Worm (Caenorhabditis elegans) whole organism, midembryonic: ENCODE measurements around the gene nex-4.

Experiments
- flt-1 ChIP-seq: fragments of 200-800 bp; sonication (Bioruptor generic); IDR thresholded peaks from 2 replicates; pipeline ENCODE4 v1.3.6; 2022; ENCODE audit warnings: missing genetic modification characterization, missing compliant biosample characterization
- tab-1 ChIP-seq: fragments of 200-800 bp; sonication (Bioruptor generic); IDR thresholded peaks from 2 replicates; pipeline ENCODE4 v1.3.6; 2022; ENCODE audit warnings: missing genetic modification characterization, missing compliant biosample characterization

ce11 chrV:4901074-4901473 lies 49.8 kb downstream of the nex-4 start, which contains the start of gene ugt-67:
- TF ChIP-seq flt-1 (GFP tag; lab: Robert Waterston, UW), result no peak
- TF ChIP-seq tab-1 (GFP tag; lab: Robert Waterston, UW), result no peak
